Worm (Caenorhabditis elegans) whole organism, L1 larva: ENCODE results near the gene AH10.2.

Experiments
- ama-1 ChIP-seq: fragments of 150-350 bp; optimal IDR thresholded peaks from 2 replicates; lab custom pipeline; 2014
- ceh-82 ChIP-seq, 3 experiments: fragments of 150-350 bp in 1 of 3; sonication (generic microtip) in 2 of 3; optimal IDR thresholded peaks; 2 replicates each; lab custom pipeline; 2014 to 2017; ENCODE audit warnings: missing biosample characterization in 3 of 3, missing genetic modification characterization in 3 of 3
- efl-1 ChIP-seq, 4 experiments: fragments of 150-350 bp; optimal IDR thresholded peaks in 3 of 4; peaks in 1 of 4; 1 replicate in 1 of 4; 2 replicates in 3 of 4; lab custom pipeline; 2014; ENCODE audit warnings: missing biosample characterization in 2 of 4, missing genetic modification characterization in 2 of 4, missing genetic modification reagents in 2 of 4
- jun-1 ChIP-seq: fragments of 150-350 bp; optimal IDR thresholded peaks from 2 replicates; lab custom pipeline; 2014; ENCODE audit warnings: missing biosample characterization, missing genetic modification reagents, missing genetic modification characterization
- lsy-2 ChIP-seq, 2 experiments: fragments of 150-350 bp; optimal IDR thresholded peaks; 2 replicates each; lab custom pipeline; 2014; ENCODE audit warnings: missing biosample characterization in 2 of 2, missing genetic modification characterization in 2 of 2
- nhr-237 ChIP-seq: fragments of 150-350 bp; optimal IDR thresholded peaks from 2 replicates; lab custom pipeline; 2014; ENCODE audit warnings: missing biosample characterization, missing genetic modification characterization
- nhr-28 ChIP-seq: fragments of 150-350 bp; optimal IDR thresholded peaks from 2 replicates; lab custom pipeline; 2014; ENCODE audit warnings: missing biosample characterization, missing genetic modification characterization
- pag-3 ChIP-seq: sonication (generic microtip); optimal IDR thresholded peaks from 2 replicates; lab custom pipeline; 2017; ENCODE audit warnings: missing genetic modification characterization, mild to moderate bottlenecking, missing compliant biosample characterization, antibody characterized with exemption, borderline replicate concordance; ENCODE audit not compliant: insufficient read depth
- unc-130 ChIP-seq: fragments of 150-350 bp; optimal IDR thresholded peaks from 2 replicates; lab custom pipeline; 2017; ENCODE audit warnings: missing biosample characterization, missing genetic modification characterization, inconsistent platforms
- unc-86 ChIP-seq: sonication (generic microtip); optimal IDR thresholded peaks from 2 replicates; lab custom pipeline; 2016; ENCODE audit warnings: missing genetic modification characterization, missing compliant biosample characterization

- TF ChIP-seq nhr-237 (tag; lab: Kevin White, UChicago) (no peak), unc-86 (tag; lab: Kevin White, UChicago) (no peak), ceh-82 (tag; optimal IDR thresholded peaks at IDR 0.05; lab: Kevin White, UChicago) (no peak), efl-1 (optimal IDR thresholded peaks at IDR 0.05; lab: Kevin White, UChicago) (no peak), efl-1 (GFP tag; optimal IDR thresholded peaks at IDR 0.05 in 1 of 2; lab: Kevin White, UChicago) (no peak), unc-130 (tag; lab: Kevin White, UChicago) (no peak), ama-1 (lab: Kevin White, UChicago) (no peak), nhr-28 (tag; lab: Kevin White, UChicago) (no peak), jun-1 (no peak), lsy-2 (tag; optimal IDR thresholded peaks at IDR 0.05; lab: Kevin White, UChicago) (peak in 1 of 2 experiments; percentile 30), pag-3 (no peak)
Measured at ce11 chrV:14134757-14135441, 21.7 kb upstream of the AH10.2 start.
